Worm (Caenorhabditis elegans) whole organism, L3 larva: ENCODE results near the gene ugt-58.

Experiments
- R02D3.7 ChIP-seq: fragments of 150-350 bp; optimal IDR thresholded peaks from 2 replicates; lab custom pipeline; 2014; ENCODE audit warnings: missing biosample characterization, missing genetic modification characterization
- ZK546.5 ChIP-seq: sonication (generic microtip); optimal IDR thresholded peaks from 2 replicates; lab custom pipeline; 2017; ENCODE audit warnings: missing biosample characterization, missing genetic modification characterization
- ama-1 ChIP-seq: fragments of 150-350 bp; optimal IDR thresholded peaks from 2 replicates; lab custom pipeline; 2018
- mdl-1 ChIP-seq: fragments of 150-350 bp; optimal IDR thresholded peaks from 2 replicates; lab custom pipeline; 2014; ENCODE audit warnings: missing biosample characterization, missing genetic modification characterization
- nhr-12 ChIP-seq: fragments of 150-350 bp; optimal IDR thresholded peaks from 2 replicates; lab custom pipeline; 2014; ENCODE audit warnings: missing biosample characterization, missing genetic modification characterization
- nhr-237 ChIP-seq: fragments of 150-350 bp; optimal IDR thresholded peaks from 2 replicates; lab custom pipeline; 2014; ENCODE audit warnings: missing biosample characterization, missing genetic modification characterization
- snpc-4 ChIP-seq: fragments of 150-350 bp; optimal IDR thresholded peaks from 2 replicates; lab custom pipeline; 2014; ENCODE audit warnings: missing biosample characterization, missing genetic modification characterization

ce11 chrII:9544386-9544785 lies 42.2 kb downstream of the ugt-58 start, which contains the start of gene sra-7:
- TF ChIP-seq R02D3.7 (tag; lab: Kevin White, UChicago) (no peak), nhr-237 (tag; lab: Kevin White, UChicago) (no peak), ZK546.5 (tag; lab: Kevin White, UChicago) (no peak), nhr-12 (tag; lab: Kevin White, UChicago) (no peak), snpc-4 (tag; lab: Kevin White, UChicago) (no peak), mdl-1 (no peak), ama-1 (lab: Kevin White, UChicago) (no peak)
